Worm (Caenorhabditis elegans) whole organism, L1 larva: ENCODE measurements around the gene F41C3.1.
A peak's percentile ranks its signal among the peaks of the same experiment; 100 is the strongest.

Source experiments
- aly-2 ChIP-seq: fragments of 150-350 bp; optimal IDR thresholded peaks from 2 replicates; lab custom pipeline; 2014; ENCODE audit warnings: missing biosample characterization, missing genetic modification characterization
- ama-1 ChIP-seq: fragments of 150-350 bp; optimal IDR thresholded peaks from 2 replicates; lab custom pipeline; 2014
- blmp-1 ChIP-seq: fragments of 150-350 bp; optimal IDR thresholded peaks from 2 replicates; lab custom pipeline; 2014; ENCODE audit warnings: missing biosample characterization, missing genetic modification characterization
- ceh-63 ChIP-seq: fragments of 200-800 bp; sonication (Bioruptor generic); optimal IDR thresholded peaks from 2 replicates; lab custom pipeline; 2018; ENCODE audit warnings: mild to moderate bottlenecking, missing genetic modification characterization, missing compliant biosample characterization
- ces-1 ChIP-seq: fragments of 150-350 bp; optimal IDR thresholded peaks from 2 replicates; lab custom pipeline; 2014; ENCODE audit warnings: missing biosample characterization, missing genetic modification reagents, missing genetic modification characterization
- dpl-1 ChIP-seq, 3 experiments: fragments of 150-350 bp in 2 of 3; sonication (generic microtip) in 1 of 3; optimal IDR thresholded peaks; 2 replicates each; lab custom pipeline; 2014 to 2017; ENCODE audit warnings: missing biosample characterization in 3 of 3, missing genetic modification characterization in 3 of 3, missing genetic modification reagents in 3 of 3
- grh-1 ChIP-seq: fragments of 200-800 bp; sonication (Bioruptor generic); IDR thresholded peaks from 2 replicates; pipeline ENCODE4 v1.3.6; 2022; ENCODE audit warnings: missing genetic modification reagents, missing genetic modification characterization, missing compliant biosample characterization
- jun-1 ChIP-seq: fragments of 150-350 bp; optimal IDR thresholded peaks from 2 replicates; lab custom pipeline; 2014; ENCODE audit warnings: missing biosample characterization, missing genetic modification reagents, missing genetic modification characterization
- nhr-237 ChIP-seq: fragments of 150-350 bp; optimal IDR thresholded peaks from 2 replicates; lab custom pipeline; 2014; ENCODE audit warnings: missing biosample characterization, missing genetic modification characterization
- nhr-28 ChIP-seq: fragments of 150-350 bp; optimal IDR thresholded peaks from 2 replicates; lab custom pipeline; 2014; ENCODE audit warnings: missing biosample characterization, missing genetic modification characterization
- pax-3 ChIP-seq: fragments of 200-800 bp; sonication (Bioruptor generic); optimal IDR thresholded peaks from 2 replicates; lab custom pipeline; 2018; ENCODE audit warnings: mild to moderate bottlenecking, missing genetic modification characterization, moderate library complexity, missing compliant biosample characterization
- snu-23 ChIP-seq: sonication (generic microtip); optimal IDR thresholded peaks from 2 replicates; lab custom pipeline; 2016; ENCODE audit warnings: missing genetic modification characterization, missing compliant biosample characterization
- ztf-11 ChIP-seq, 2 experiments: sonication (generic microtip); optimal IDR thresholded peaks; 2 replicates each; lab custom pipeline; 2016 to 2017; ENCODE audit warnings: missing genetic modification characterization in 2 of 2, missing biosample characterization in 1 of 2, missing compliant biosample characterization in 1 of 2

ce11 chrII:4776933-4777332 is 24.8 kb downstream of the F41C3.1 start, which contains the start of gene F26G1.11:
- TF ChIP-seq ces-1 (no peak), blmp-1 (peak; percentile 31), pax-3 (tag; lab: Kevin White, UChicago) (no peak), ztf-11 (tag; optimal IDR thresholded peaks at IDR 0.05; lab: Kevin White, UChicago) (no peak), ceh-63 (GFP tag; lab: Kevin White, UChicago) (no peak), aly-2 (tag; lab: Kevin White, UChicago) (no peak), nhr-237 (tag; lab: Kevin White, UChicago) (no peak), dpl-1 (GFP tag; optimal IDR thresholded peaks at IDR 0.05; lab: Kevin White, UChicago) (no peak), ama-1 (lab: Kevin White, UChicago) (no peak), snu-23 (no peak), jun-1 (tag; lab: Kevin White, UChicago) (no peak), nhr-28 (no peak), grh-1 (GFP tag; lab: Robert Waterston, UW) (no peak)
